Worm (Caenorhabditis elegans) whole organism, L3 larva: Measurements from ENCODE around the gene Y82E9BR.10.

Experiments used
- ama-1 ChIP-seq: fragments of 150-350 bp; optimal IDR thresholded peaks from 2 replicates; lab custom pipeline; 2018
- egl-27 ChIP-seq: sonication (generic microtip); optimal IDR thresholded peaks from 4 replicates; lab custom pipeline; 2017; ENCODE audit warnings: missing biosample characterization, missing genetic modification reagents, missing genetic modification characterization
- elt-3 ChIP-seq, 3 experiments: fragments of 150-350 bp in 1 of 3; sonication (generic microtip) in 2 of 3; optimal IDR thresholded peaks; 2 replicates in 2 of 3; 4 replicates in 1 of 3; lab custom pipeline; 2014 to 2017; ENCODE audit warnings: missing biosample characterization in 3 of 3, missing genetic modification characterization in 3 of 3
- fkh-10 ChIP-seq: sonication (generic microtip); optimal IDR thresholded peaks from 2 replicates; lab custom pipeline; 2017; ENCODE audit warnings: missing biosample characterization, missing genetic modification reagents, missing genetic modification characterization
- nhr-11 ChIP-seq: fragments of 150-350 bp; optimal IDR thresholded peaks from 2 replicates; lab custom pipeline; 2014; ENCODE audit warnings: missing biosample characterization, missing genetic modification characterization
- nhr-76 ChIP-seq: fragments of 150-350 bp; sonication (generic microtip); optimal IDR thresholded peaks from 5 replicates; lab custom pipeline; 2014; ENCODE audit warnings: missing biosample characterization, missing genetic modification characterization
- nhr-77 ChIP-seq: fragments of 150-350 bp; optimal IDR thresholded peaks from 2 replicates; lab custom pipeline; 2014; ENCODE audit warnings: missing biosample characterization, missing genetic modification characterization
- pha-4 ChIP-seq: fragments of 150-350 bp; optimal IDR thresholded peaks from 2 replicates; lab custom pipeline; 2014; ENCODE audit warnings: missing biosample characterization, missing genetic modification reagents, missing genetic modification characterization
- snpc-4 ChIP-seq: fragments of 150-350 bp; optimal IDR thresholded peaks from 2 replicates; lab custom pipeline; 2014; ENCODE audit warnings: missing biosample characterization, missing genetic modification characterization
- unc-39 ChIP-seq: sonication (generic microtip); optimal IDR thresholded peaks from 4 replicates; lab custom pipeline; 2017; ENCODE audit warnings: missing biosample characterization, missing genetic modification characterization

ce11 chrIII:1347003-1347402, 28.4 kb downstream of the Y82E9BR.10 start:
- TF ChIP-seq nhr-76 (no peak), fkh-10 (no peak), snpc-4 (no peak), pha-4 (no peak), egl-27 (no peak), unc-39 (tag; lab: Kevin White, UChicago) (no peak), elt-3 (tag; optimal IDR thresholded peaks at IDR 0.05; lab: Kevin White, UChicago) (no peak), nhr-77 (tag; lab: Kevin White, UChicago) (no peak), ama-1 (lab: Kevin White, UChicago) (no peak), nhr-11 (no peak)
